Worm (Caenorhabditis elegans) whole organism, late embryonic: Measurements from ENCODE around the gene F55B11.6.
"Not testable (repeated sequence)": the region's sequence is repeated elsewhere in the genome, so short reads cannot be mapped to it uniquely, and the experiment has no call there.

Source experiments
- C08G9.2 ChIP-seq: sonication (generic microtip); optimal IDR thresholded peaks from 2 replicates; lab custom pipeline; 2016; ENCODE audit warnings: mild to moderate bottlenecking, missing genetic modification characterization, moderate library complexity, missing compliant biosample characterization
- K02D7.2 ChIP-seq: sonication (generic microtip); optimal IDR thresholded peaks from 2 replicates; lab custom pipeline; 2017; ENCODE audit warnings: mild to moderate bottlenecking, missing genetic modification characterization, missing compliant biosample characterization
- K09A11.1 ChIP-seq: sonication (generic microtip); optimal IDR thresholded peaks from 2 replicates; lab custom pipeline; 2017; ENCODE audit warnings: antibody characterized with exemption, mild to moderate bottlenecking, missing genetic modification characterization, missing compliant biosample characterization; ENCODE audit not compliant: insufficient read depth
- Y22D7AL.16 ChIP-seq: sonication (generic microtip); optimal IDR thresholded peaks from 2 replicates; lab custom pipeline; 2016; ENCODE audit warnings: missing genetic modification characterization, missing compliant biosample characterization
- ceh-14 ChIP-seq: sonication (generic microtip); optimal IDR thresholded peaks from 2 replicates; lab custom pipeline; 2016; ENCODE audit warnings: missing genotype, missing genetic modification characterization, missing compliant biosample characterization
- ceh-18 ChIP-seq: sonication (generic microtip); optimal IDR thresholded peaks from 2 replicates; lab custom pipeline; 2016; ENCODE audit warnings: missing genetic modification characterization, missing compliant biosample characterization
- ceh-19 ChIP-seq: fragments of 200-800 bp; sonication (Bioruptor generic); optimal IDR thresholded peaks from 2 replicates; lab custom pipeline; 2018; ENCODE audit warnings: mild to moderate bottlenecking, missing genetic modification characterization, missing compliant biosample characterization
- ceh-2 ChIP-seq: sonication (generic microtip); optimal IDR thresholded peaks from 2 replicates; lab custom pipeline; 2016; ENCODE audit warnings: missing genotype, missing genetic modification characterization, missing compliant biosample characterization
- ceh-31 ChIP-seq: sonication (generic microtip); optimal IDR thresholded peaks from 2 replicates; lab custom pipeline; 2016; ENCODE audit warnings: missing genetic modification characterization, missing compliant biosample characterization
- ceh-34 ChIP-seq: sonication (generic microtip); optimal IDR thresholded peaks from 2 replicates; lab custom pipeline; 2016; ENCODE audit warnings: mild to moderate bottlenecking, missing genetic modification characterization, missing compliant biosample characterization
- ceh-45 ChIP-seq: fragments of 200-800 bp; sonication (Bioruptor generic); IDR thresholded peaks from 2 replicates; pipeline ENCODE4 v1.3.6; 2022; ENCODE audit warnings: missing genetic modification reagents, missing genetic modification characterization, missing compliant biosample characterization
- ceh-48 ChIP-seq: sonication (generic microtip); optimal IDR thresholded peaks from 2 replicates; lab custom pipeline; 2016; ENCODE audit warnings: missing genetic modification characterization, inconsistent platforms, missing compliant biosample characterization
- che-1 ChIP-seq: sonication (generic microtip); optimal IDR thresholded peaks from 2 replicates; lab custom pipeline; 2016; ENCODE audit warnings: mild to moderate bottlenecking, missing genetic modification characterization, missing compliant biosample characterization
- dmd-4 ChIP-seq: sonication (generic microtip); optimal IDR thresholded peaks from 2 replicates; lab custom pipeline; 2016; ENCODE audit warnings: borderline replicate concordance, missing genetic modification characterization, missing compliant biosample characterization
- fkh-10 ChIP-seq: fragments of 150-350 bp; optimal IDR thresholded peaks from 2 replicates; lab custom pipeline; 2014; ENCODE audit warnings: missing biosample characterization, missing genetic modification reagents, missing genetic modification characterization
- nfya-1 ChIP-seq: sonication (generic microtip); optimal IDR thresholded peaks from 2 replicates; lab custom pipeline; 2017; ENCODE audit warnings: missing genetic modification characterization, mild to moderate bottlenecking, missing compliant biosample characterization, antibody characterized with exemption, moderate library complexity
- pag-3 ChIP-seq: sonication (generic microtip); optimal IDR thresholded peaks from 2 replicates; lab custom pipeline; 2016; ENCODE audit warnings: missing compliant biosample characterization, missing genetic modification characterization, borderline replicate concordance
- sdc-2 ChIP-seq: sonication (generic microtip); optimal IDR thresholded peaks from 2 replicates; lab custom pipeline; 2016; ENCODE audit warnings: missing genotype, missing genetic modification characterization, missing compliant biosample characterization
- syd-9 ChIP-seq: sonication (generic microtip); optimal IDR thresholded peaks from 2 replicates; lab custom pipeline; 2016; ENCODE audit warnings: mild to moderate bottlenecking, missing genetic modification characterization, moderate library complexity, missing compliant biosample characterization
- tbx-2 ChIP-seq: sonication (generic microtip); optimal IDR thresholded peaks from 2 replicates; lab custom pipeline; 2016; ENCODE audit warnings: missing genetic modification characterization, missing compliant biosample characterization
- unc-3 ChIP-seq, 2 experiments: fragments of 200-800 bp in 1 of 2; sonication (Bioruptor generic) in 1 of 2; sonication (generic microtip) in 1 of 2; conservative IDR thresholded peaks in 1 of 2; optimal IDR thresholded peaks in 1 of 2; 2 replicates each; pipeline versions ENCODE4 v1.3.6 to Lab custom; 2016 to 2022; ENCODE audit warnings: missing compliant biosample characterization in 2 of 2, missing genetic modification characterization in 2 of 2, missing genetic modification reagents in 1 of 2
- unc-42 ChIP-seq: sonication (generic microtip); optimal IDR thresholded peaks from 2 replicates; lab custom pipeline; 2016; ENCODE audit warnings: missing genotype, missing genetic modification characterization, missing compliant biosample characterization
- unc-55 ChIP-seq: sonication (generic microtip); optimal IDR thresholded peaks from 2 replicates; lab custom pipeline; 2017; ENCODE audit warnings: missing biosample characterization, missing genetic modification reagents, missing genetic modification characterization
- ztf-16 ChIP-seq: sonication (generic microtip); optimal IDR thresholded peaks from 2 replicates; lab custom pipeline; 2017; ENCODE audit warnings: missing genetic modification characterization, missing compliant biosample characterization

Gene F55B11.6

DNA sequence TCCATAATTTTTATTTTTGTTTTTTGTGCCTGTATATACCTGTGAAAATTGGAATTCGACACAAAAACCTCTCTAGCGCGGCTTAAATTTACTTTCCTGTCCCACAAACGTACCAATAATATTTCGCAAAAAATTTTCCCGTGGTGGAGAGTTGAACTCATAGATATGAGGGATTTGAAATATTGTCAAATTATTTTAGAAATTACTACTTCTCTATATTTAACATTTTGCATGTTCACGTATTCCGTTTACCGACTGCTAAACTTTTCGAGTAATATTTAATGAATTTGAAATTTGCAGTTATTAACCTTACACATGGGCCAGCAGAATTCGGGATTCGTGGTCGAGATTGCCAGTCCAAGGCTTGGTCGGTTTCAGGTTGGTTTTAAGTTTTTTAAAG, 43.2 kb downstream of the F55B11.6 start, which contains the start of gene Y67A10A.7:
Y67A10A.7 (plus strand) TSS at position 301 of the 400 bp plus-strand sequence.
- not testable (repeated sequence) for TF ChIP-seq unc-3 (GFP tag; conservative IDR thresholded peaks at IDR 0.05; lab: Robert Waterston, UW); unc-3 (tag; optimal IDR thresholded peaks at IDR 0.05; lab: Kevin White, UChicago); ztf-16; dmd-4 (tag; lab: Kevin White, UChicago)

DNA sequence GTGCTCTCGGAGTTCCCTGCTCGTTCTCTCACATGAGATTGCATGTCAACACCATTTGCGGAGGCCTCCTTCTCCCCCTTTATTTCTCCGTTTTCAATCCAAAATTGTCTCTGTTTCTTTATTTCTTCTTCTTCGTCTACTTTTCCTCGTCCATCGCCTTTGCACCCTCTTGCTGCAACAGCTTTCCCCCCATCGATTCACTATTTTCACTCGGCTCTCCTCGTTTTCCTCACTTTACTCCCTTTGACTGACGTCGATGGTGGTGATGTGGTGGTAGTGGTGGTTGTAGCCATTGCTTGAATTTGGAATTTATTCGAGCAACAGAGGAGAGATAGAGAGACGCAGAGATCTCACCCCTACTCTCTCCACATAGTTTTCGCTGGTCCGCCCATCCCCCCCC, 45.4 kb downstream of the F55B11.6 start:
- TF ChIP-seq K02D7.2 (no peak), unc-55 (GFP tag; lab: Kevin White, UChicago) (peak; percentile 24), che-1 (peak; percentile 3), sdc-2 (tag; lab: Kevin White, UChicago) (peak; percentile 26), ceh-34 (peak; percentile 41), syd-9 (tag; lab: Kevin White, UChicago) (peak; percentile 44), fkh-10 (GFP tag; lab: Kevin White, UChicago) (peak; percentile 59), Y22D7AL.16 (tag; lab: Kevin White, UChicago) (no peak), ceh-18 (tag; lab: Kevin White, UChicago) (peak; percentile 46), C08G9.2 (peak; percentile 31), ceh-19 (GFP tag; lab: Kevin White, UChicago) (peak; percentile 75), ceh-14 (tag; lab: Kevin White, UChicago) (peak; percentile 66), pag-3 (tag; lab: Kevin White, UChicago) (peak; percentile 20), nfya-1 (peak; percentile 77), ceh-48 (tag; lab: Kevin White, UChicago) (peak; percentile 72), ceh-2 (tag; lab: Kevin White, UChicago) (no peak), unc-42 (tag; lab: Kevin White, UChicago) (peak; percentile 85), tbx-2 (tag; lab: Kevin White, UChicago) (peak; percentile 59), K09A11.1 (tag; lab: Kevin White, UChicago) (no peak), ceh-45 (GFP tag; lab: Robert Waterston, UW) (no peak), ceh-31 (tag; lab: Kevin White, UChicago) (peak; percentile 82)
- TF ChIP-seq, all 69 proteins: peak for 16
